Worm (Caenorhabditis elegans) whole organism, L1 larva: ENCODE results near the gene srbc-59.

Source experiments
- fkh-10 ChIP-seq: sonication (generic microtip); optimal IDR thresholded peaks from 2 replicates; lab custom pipeline; 2017; ENCODE audit warnings: missing biosample characterization, missing genetic modification reagents, missing genetic modification characterization
- nhr-12 ChIP-seq: sonication (generic microtip); optimal IDR thresholded peaks from 2 replicates; lab custom pipeline; 2017; ENCODE audit warnings: missing biosample characterization, missing genetic modification characterization

DNA sequence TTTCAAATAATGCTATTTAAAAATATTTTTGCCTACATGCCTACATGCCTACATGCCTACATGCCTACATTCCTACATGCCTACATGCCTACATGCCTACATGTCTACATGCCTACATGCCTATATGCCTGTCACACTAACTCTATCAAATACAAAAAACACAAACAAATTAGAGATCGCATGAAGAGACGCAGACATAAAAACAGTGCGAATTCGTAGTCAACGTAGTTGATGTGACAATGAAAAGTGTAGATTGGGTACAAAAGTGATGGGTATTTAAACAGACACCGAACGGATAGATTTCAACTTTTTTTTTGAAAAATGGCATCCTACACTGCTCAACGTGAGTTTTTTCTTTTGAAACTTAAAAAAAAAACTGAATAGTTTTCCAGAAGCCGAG is 1.2 kb upstream of the srbc-59 start, which contains the start of gene R09E12.9:
- TF ChIP-seq nhr-12 (tag; lab: Kevin White, UChicago) (no peak), fkh-10 (GFP tag; lab: Kevin White, UChicago) (no peak)
